Fruit fly (Drosophila melanogaster) whole organism, prepupa: Measurements from ENCODE around the gene RpL14.

Experiments
- CG1621 ChIP-seq: fragments of 200-800 bp; sonication (Bioruptor generic); optimal IDR thresholded peaks from 3 replicates; lab custom pipeline; 2018; ENCODE audit warnings: missing biosample characterization, mild to moderate bottlenecking, missing genetic modification characterization
- CG16779 ChIP-seq: fragments of 200-800 bp; sonication (Bioruptor generic); optimal IDR thresholded peaks from 3 replicates; lab custom pipeline; 2017; ENCODE audit warnings: missing biosample characterization, mild to moderate bottlenecking, missing genetic modification characterization
- CG31627 ChIP-seq: fragments of 200-800 bp; sonication (Bioruptor generic); optimal IDR thresholded peaks from 3 replicates; lab custom pipeline; 2016; ENCODE audit warnings: missing biosample characterization, missing genetic modification characterization
- CG3919 ChIP-seq: fragments of 200-800 bp; sonication (Bioruptor generic); optimal IDR thresholded peaks from 3 replicates; lab custom pipeline; 2016; ENCODE audit warnings: missing biosample characterization, missing genetic modification characterization
- CG6163 ChIP-seq: fragments of 200-800 bp; sonication (Bioruptor generic); IDR thresholded peaks from 3 replicates; pipeline ENCODE4 v1.3.6; 2022; ENCODE audit warnings: missing biosample characterization, missing genetic modification characterization
- CG6808 ChIP-seq: fragments of 200-800 bp; sonication (Bioruptor generic); optimal IDR thresholded peaks from 3 replicates; lab custom pipeline; 2017; ENCODE audit warnings: missing biosample characterization, missing genetic modification characterization, mild to moderate bottlenecking, moderate library complexity, missing genetic modification reagents
- CG7368 ChIP-seq: fragments of 200-800 bp; sonication (Bioruptor generic); optimal IDR thresholded peaks from 3 replicates; lab custom pipeline; 2016; ENCODE audit warnings: missing biosample characterization, missing genetic modification characterization
- Eip75B ChIP-seq: fragments of 200-800 bp; sonication (Bioruptor generic); optimal IDR thresholded peaks from 3 replicates; lab custom pipeline; 2016; ENCODE audit warnings: missing biosample characterization, missing genetic modification characterization
- Eip78C ChIP-seq: fragments of 200-800 bp; sonication (Bioruptor generic); peaks from one replicate; lab custom pipeline; 2016; ENCODE audit warnings: missing biosample characterization, missing genetic modification characterization
- Hr39 ChIP-seq: fragments of 200-800 bp; sonication (Bioruptor generic); optimal IDR thresholded peaks from 2 replicates; lab custom pipeline; 2016; ENCODE audit warnings: missing biosample characterization, missing genetic modification characterization
- Smox ChIP-seq: fragments of 200-800 bp; sonication (Bioruptor generic); optimal IDR thresholded peaks from 3 replicates; lab custom pipeline; 2016; ENCODE audit warnings: missing biosample characterization, missing genetic modification characterization
- Sox15 ChIP-seq: fragments of 200-800 bp; sonication (Bioruptor generic); optimal IDR thresholded peaks from 3 replicates; lab custom pipeline; 2016; ENCODE audit warnings: missing biosample characterization, missing genetic modification characterization
- lz ChIP-seq: fragments of 200-800 bp; sonication (Bioruptor generic); optimal IDR thresholded peaks from 3 replicates; lab custom pipeline; 2016; ENCODE audit warnings: missing biosample characterization, missing genetic modification characterization
- ss ChIP-seq, 2 experiments: fragments of 200-800 bp; sonication (Bioruptor generic); optimal IDR thresholded peaks; 2 replicates in 1 of 2; 3 replicates in 1 of 2; lab custom pipeline; 2017 to 2018; ENCODE audit warnings: mild to moderate bottlenecking in 2 of 2, missing biosample characterization in 2 of 2, missing genetic modification characterization in 2 of 2, moderate library complexity in 1 of 2

DNA sequence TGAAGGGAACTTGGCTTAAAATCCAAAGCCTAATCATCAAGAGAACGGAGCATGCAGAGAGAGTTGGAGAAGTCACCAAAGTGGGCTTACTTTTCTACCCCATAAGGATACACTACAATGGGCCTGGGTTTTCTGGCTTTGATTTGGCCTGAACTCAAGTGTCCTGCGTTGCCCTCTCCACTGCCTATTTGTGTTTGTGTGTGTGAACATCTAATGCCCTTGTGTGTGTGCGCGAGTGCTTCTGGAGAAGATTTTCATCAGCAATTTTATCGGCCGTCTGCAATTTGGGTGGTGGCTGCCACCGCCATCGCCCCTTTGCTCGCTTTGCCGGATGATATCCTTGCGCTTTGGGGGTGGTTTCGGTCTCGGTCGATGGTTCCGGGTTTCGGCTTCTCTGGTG, 40.2 kb upstream of the RpL14 start:
- TF ChIP-seq CG16779 (tag; lab: Kevin White, UChicago) (no peak), CG31627 (GFP tag; lab: Kevin White, UChicago) (no peak), lz (no peak), CG6808 (GFP tag; lab: Kevin White, UChicago) (no peak), Sox15 (GFP tag; lab: Kevin White, UChicago) (no peak), ss (GFP tag; optimal IDR thresholded peaks at IDR 0.05; lab: Kevin White, UChicago) (no peak), Eip75B (GFP tag; lab: Kevin White, UChicago) (no peak), Eip78C (GFP tag; lab: Kevin White, UChicago) (no peak), CG1621 (tag; lab: Kevin White, UChicago) (no peak), Smox (no peak), CG7368 (no peak), Hr39 (GFP tag; lab: Kevin White, UChicago) (no peak), CG6163 (GFP tag; lab: Robert Waterston, UW) (no peak), CG3919 (GFP tag; lab: Kevin White, UChicago) (no peak)
